Worm (Caenorhabditis elegans): ENCODE measurements around the gene sec-61.G.
A peak's percentile ranks its signal among the peaks of the same experiment; 100 is the strongest.

sec-61.G gene

ce11 chrV:10937294-10937693 is 40.4 kb upstream of the sec-61.G start:
- TF ChIP-seq elt-3 (tag; optimal IDR thresholded peaks at IDR 0.05) (no peak), lin-13 (GFP tag; optimal IDR thresholded peaks at IDR 0.05) (no peak), crh-2 (tag; optimal IDR thresholded peaks at IDR 0.05) (peak; percentile 52), peb-1 (tag; optimal IDR thresholded peaks at IDR 0.05) (no peak), gmeb-1 (tag; optimal IDR thresholded peaks at IDR 0.05) (peak; percentile 47), lsy-2 (tag; optimal IDR thresholded peaks at IDR 0.05) (peak in 1 of 2 experiments; percentile 71), aly-2 (tag; optimal IDR thresholded peaks at IDR 0.05) (no peak), nhr-10 (tag; optimal IDR thresholded peaks at IDR 0.05) (no peak), lin-11 (tag; optimal IDR thresholded peaks at IDR 0.05) (no peak), lin-39 (tag; optimal IDR thresholded peaks at IDR 0.05) (no peak), ceh-16 (tag; optimal IDR thresholded peaks at IDR 0.05) (no peak), nhr-129 (tag; optimal IDR thresholded peaks at IDR 0.05) (peak; percentile 94), snpc-4 (tag; optimal IDR thresholded peaks at IDR 0.05) (no peak), nhr-21 (tag; optimal IDR thresholded peaks at IDR 0.05) (peak; percentile 87), nhr-25 (tag; optimal IDR thresholded peaks at IDR 0.05) (peak; percentile 1), nhr-12 (tag; optimal IDR thresholded peaks at IDR 0.05) (no peak), sem-4 (tag; optimal IDR thresholded peaks at IDR 0.05) (peak; percentile 63), skn-1 (tag; optimal IDR thresholded peaks at IDR 0.05) (peak; percentile 55), Y55F3AM.14 (GFP tag; optimal IDR thresholded peaks at IDR 0.05) (no peak), unc-62 (GFP tag; optimal IDR thresholded peaks at IDR 0.05) (no peak), nhr-237 (tag; optimal IDR thresholded peaks at IDR 0.05) (no peak), blmp-1 (tag; optimal IDR thresholded peaks at IDR 0.05; ENCODE audit: insufficient read depth) (no peak), elt-1 (tag; optimal IDR thresholded peaks at IDR 0.05) (no peak), egl-27 (tag; optimal IDR thresholded peaks at IDR 0.05) (no peak), unc-39 (tag; optimal IDR thresholded peaks at IDR 0.05) (no peak), fos-1 (tag; optimal IDR thresholded peaks at IDR 0.05) (peak; percentile 13), sma-9 (GFP tag; optimal IDR thresholded peaks at IDR 0.05) (peak; percentile 84), sma-9 (tag; optimal IDR thresholded peaks at IDR 0.05) (no peak), mab-5 (tag; optimal IDR thresholded peaks at IDR 0.05) (no peak), mbf-1 (tag; optimal IDR thresholded peaks at IDR 0.05) (no peak), zag-1 (tag; optimal IDR thresholded peaks at IDR 0.05) (no peak), C34F6.9 (tag; optimal IDR thresholded peaks at IDR 0.05) (peak; percentile 69), ztf-1 (GFP tag; conservative IDR thresholded peaks at IDR 0.05) (no peak), nhr-11 (tag; optimal IDR thresholded peaks at IDR 0.05) (no peak), R02D3.7 (tag; optimal IDR thresholded peaks at IDR 0.05) (no peak), ama-1 (optimal IDR thresholded peaks at IDR 0.05) (no peak), ztf-4 (tag; optimal IDR thresholded peaks at IDR 0.05) (peak; percentile 61), mdl-1 (tag; optimal IDR thresholded peaks at IDR 0.05) (no peak)

- TF ChIP-seq sma-9 (GFP tag; optimal IDR thresholded peaks at IDR 0.05) (peak; percentile 71), sma-9 (tag; optimal IDR thresholded peaks at IDR 0.05) (no peak), nhr-6 (tag; optimal IDR thresholded peaks at IDR 0.05) (no peak), F13H6.1 (tag; optimal IDR thresholded peaks at IDR 0.05) (peak; percentile 13), fos-1 (tag; optimal IDR thresholded peaks at IDR 0.05) (peak; percentile 73), crh-2 (tag; optimal IDR thresholded peaks at IDR 0.05) (peak; percentile 40)
Observed at ce11 chrV:10936681-10937080, 39.7 kb upstream of the sec-61.G start, which contains the start of gene F17C11.12. F17C11.12 (minus strand) TSS chrV:10936920.

ce11 chrV:10932411-10932810 is 35.5 kb upstream of the sec-61.G start, which contains the start of gene F58B4.5:
F58B4.5 (plus strand) TSS chrV:10932693.
- TF ChIP-seq mdl-1 (tag; optimal IDR thresholded peaks at IDR 0.05) (no peak), aly-2 (tag; optimal IDR thresholded peaks at IDR 0.05) (no peak), mab-5 (tag; optimal IDR thresholded peaks at IDR 0.05) (no peak), sma-9 (GFP tag; optimal IDR thresholded peaks at IDR 0.05) (peak; percentile 71), sma-9 (tag; optimal IDR thresholded peaks at IDR 0.05) (no peak), crh-2 (tag; optimal IDR thresholded peaks at IDR 0.05) (peak; percentile 54), nhr-77 (tag; optimal IDR thresholded peaks at IDR 0.05) (no peak), fos-1 (tag; optimal IDR thresholded peaks at IDR 0.05) (peak; percentile 43)
